Fruit fly (Drosophila melanogaster): ENCODE data around the gene Cyp4s3.

DNA sequence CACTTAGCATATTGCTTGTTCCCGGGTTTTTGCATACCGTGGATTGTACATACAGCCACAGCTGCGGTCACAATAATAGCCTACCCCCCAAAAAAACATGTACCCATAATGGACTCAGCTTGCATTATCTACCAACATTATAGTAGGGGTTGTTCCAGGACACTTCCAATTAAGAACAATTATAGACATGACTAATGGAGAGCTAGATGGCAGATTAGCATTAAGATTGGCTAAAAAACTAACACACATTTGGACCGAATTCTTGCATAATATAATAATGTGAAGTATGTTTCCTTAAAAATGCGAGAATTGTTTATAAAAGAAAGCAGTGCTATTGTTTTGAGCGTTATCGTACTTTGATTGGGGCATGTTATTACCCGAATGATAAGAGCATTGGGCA, 26.0 kb downstream of the Cyp4s3 start:
- no peak for TF ChIP-seq ATbp (GFP tag; optimal IDR thresholded peaks at IDR 0.05)
- no peak for TF ChIP-seq crc (GFP tag; optimal IDR thresholded peaks at IDR 0.05)
- TF ChIP-seq nau (GFP tag; optimal IDR thresholded peaks at IDR 0.05), result no peak
- TF ChIP-seq sens-2 (GFP tag; IDR thresholded peaks at IDR 0.05), result no peak

Measured in whole organism, embryonic.